Fruit fly (Drosophila melanogaster): Measurements from ENCODE around the gene CG17746.

The CG17746 gene

DNA sequence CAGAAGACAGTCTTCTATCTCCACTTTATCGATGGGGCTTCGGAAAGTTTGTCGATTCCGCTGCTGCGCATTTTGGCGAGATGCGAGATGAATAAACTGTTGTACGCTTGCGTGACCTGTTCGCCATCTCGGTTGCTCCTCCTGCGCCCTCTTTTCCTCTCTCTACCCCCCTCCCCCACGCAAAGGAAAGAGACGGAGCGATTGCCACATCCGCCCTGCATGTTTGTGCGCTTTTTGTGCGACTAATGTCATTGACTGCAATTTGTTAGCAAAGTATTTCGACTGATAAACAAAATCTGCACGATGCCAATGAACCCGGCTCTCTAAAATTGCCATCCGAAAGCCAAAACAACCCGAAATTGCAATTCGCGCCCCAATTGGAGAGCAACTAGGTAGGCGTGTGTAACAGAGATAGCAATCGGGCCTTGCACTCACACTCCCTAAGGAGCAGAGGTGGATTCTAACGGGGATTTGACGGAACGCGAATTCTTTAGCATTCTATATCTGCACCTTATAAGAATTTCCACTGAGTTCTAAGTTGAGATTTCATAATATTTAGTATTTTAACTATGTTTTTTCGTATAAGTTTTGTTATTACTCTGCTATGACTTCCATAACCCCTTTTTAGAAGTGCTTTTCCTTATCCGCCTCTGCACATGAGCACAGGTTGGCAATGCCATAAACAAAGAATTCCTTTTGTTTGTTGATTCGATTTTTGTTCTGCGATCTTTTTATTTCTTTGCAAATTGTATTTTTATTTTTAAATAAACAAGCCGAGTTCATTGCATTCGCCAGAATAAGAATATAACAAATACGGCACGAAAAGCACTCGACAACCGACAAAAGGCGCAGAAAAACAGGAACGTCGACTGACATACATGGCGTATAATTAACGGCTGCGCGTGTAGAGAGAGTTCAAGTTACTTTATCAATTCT is 8.0 kb upstream of the CG17746 start, which contains the start of gene CG43389:
CG43389 (plus strand) TSS at position 886 of the 936 bp plus-strand sequence.
- TF ChIP-seq CG1621 (tag; optimal IDR thresholded peaks at IDR 0.05) (peak; percentile 90), CG34406 (GFP tag; optimal IDR thresholded peaks at IDR 0.05) (peak; percentile 97), CG8632 (GFP tag; optimal IDR thresholded peaks at IDR 0.05) (peak; percentile 96), fd85E (GFP tag; optimal IDR thresholded peaks at IDR 0.05) (peak; percentile 52), CG11762 (GFP tag; optimal IDR thresholded peaks at IDR 0.05; ENCODE audit: insufficient read depth) (peak; percentile 72), CG3032 (tag; optimal IDR thresholded peaks at IDR 0.05) (peak; percentile 89), topi (GFP tag; optimal IDR thresholded peaks at IDR 0.05) (peak; percentile 96), Smox (GFP tag; optimal IDR thresholded peaks at IDR 0.05) (peak; percentile 99), Met (GFP tag; optimal IDR thresholded peaks at IDR 0.05) (peak; percentile 98), Gug (GFP tag; IDR thresholded peaks at IDR 0.05) (peak; percentile 58), lz (GFP tag; optimal IDR thresholded peaks at IDR 0.05) (peak; percentile 98), Hr39 (GFP tag; optimal IDR thresholded peaks at IDR 0.05) (peak; percentile 98), CG7368 (GFP tag; optimal IDR thresholded peaks at IDR 0.05) (peak; percentile 65), CG16779 (tag; optimal IDR thresholded peaks at IDR 0.05) (peak; percentile 42), Sox15 (GFP tag; optimal IDR thresholded peaks at IDR 0.05) (peak; percentile 96), Ets21C (GFP tag; optimal IDR thresholded peaks at IDR 0.05) (peak; percentile 96), salr (GFP tag; optimal IDR thresholded peaks at IDR 0.05) (peak; percentile 74 to 91), Hr4 (GFP tag; optimal IDR thresholded peaks at IDR 0.05) (peak; percentile 78), CG32006 (GFP tag; optimal IDR thresholded peaks at IDR 0.05) (peak; percentile 83), CG8319 (GFP tag; optimal IDR thresholded peaks at IDR 0.05) (peak; percentile 89), spab (GFP tag; optimal IDR thresholded peaks at IDR 0.05) (peak; percentile 81), CG10669 (GFP tag; optimal IDR thresholded peaks at IDR 0.05) (peak; percentile 87), CG11294 (GFP tag; IDR thresholded peaks at IDR 0.05) (no peak), CG15336 (GFP tag; IDR thresholded peaks at IDR 0.05) (peak; percentile 81), Eip93F (GFP tag; optimal IDR thresholded peaks at IDR 0.05) (peak; percentile 97), eg (GFP tag; IDR thresholded peaks at IDR 0.05) (peak; percentile 81), Eip78C (GFP tag) (peak; percentile 98), svp (GFP tag) (peak; percentile 99), CG6163 (GFP tag; IDR thresholded peaks at IDR 0.05) (peak; percentile 89), pdm3 (GFP tag; optimal IDR thresholded peaks at IDR 0.05) (peak; percentile 94), vri (GFP tag; optimal IDR thresholded peaks at IDR 0.05) (peak; percentile 99), Blimp-1 (GFP tag; optimal IDR thresholded peaks at IDR 0.05) (peak; percentile 87), CG6276 (GFP tag; optimal IDR thresholded peaks at IDR 0.05) (no peak), Eip75B (GFP tag; optimal IDR thresholded peaks at IDR 0.05) (peak; percentile 89), acj6 (GFP tag; optimal IDR thresholded peaks at IDR 0.05) (peak; percentile 97), CG4318 (GFP tag; optimal IDR thresholded peaks at IDR 0.05) (peak; percentile 69), OdsH (GFP tag; optimal IDR thresholded peaks at IDR 0.05) (peak; percentile 95), CG9139 (GFP tag; optimal IDR thresholded peaks at IDR 0.05) (peak; percentile 80), Ets96B (tag; optimal IDR thresholded peaks at IDR 0.05) (peak; percentile 91), ss (GFP tag; optimal IDR thresholded peaks at IDR 0.05) (peak; percentile 93 to 95), fd59A (GFP tag; optimal IDR thresholded peaks at IDR 0.05) (peak; percentile 92), achi (GFP tag; optimal IDR thresholded peaks at IDR 0.05) (peak; percentile 94), CG6808 (GFP tag; optimal IDR thresholded peaks at IDR 0.05) (peak; percentile 85), fkh (GFP tag; optimal IDR thresholded peaks at IDR 0.05) (no peak), Lpt (GFP tag; optimal IDR thresholded peaks at IDR 0.05) (peak; percentile 81), dsx (GFP tag; optimal IDR thresholded peaks at IDR 0.05; ENCODE audit: poor library complexity, severe bottlenecking) (peak; percentile 86), net (GFP tag; optimal IDR thresholded peaks at IDR 0.05) (peak; percentile 90), dac (GFP tag; optimal IDR thresholded peaks at IDR 0.05) (peak; percentile 40), Sox14 (GFP tag; optimal IDR thresholded peaks at IDR 0.05) (peak; percentile 98)
